Worm (Caenorhabditis elegans): Measurements from ENCODE around the gene fip-1.

DNA sequence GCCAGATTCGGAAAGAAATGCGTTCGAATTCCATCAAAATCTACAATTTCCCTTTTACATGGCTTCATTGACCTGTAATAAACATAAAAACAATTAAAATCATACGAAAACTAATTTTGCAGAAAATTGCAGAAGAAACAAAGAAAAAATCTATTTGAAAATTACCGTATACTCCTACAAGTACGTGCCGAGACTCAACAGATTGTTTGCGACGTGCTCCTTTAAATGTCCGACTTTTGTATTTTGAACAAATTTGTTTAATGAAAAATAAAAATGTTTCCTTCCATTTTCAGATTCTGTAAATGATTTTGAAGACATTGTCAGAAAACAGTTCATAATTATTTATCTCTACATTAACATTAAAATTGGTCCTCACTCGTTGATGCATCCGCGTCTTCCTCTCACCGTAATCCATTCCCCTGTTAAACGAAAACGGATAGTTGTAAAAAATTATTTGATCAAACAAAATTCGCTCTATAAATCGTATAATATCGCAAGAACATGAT lies 35.5 kb downstream of the fip-1 start, which contains the start of gene pgl-2:
- TF ChIP-seq gmeb-2 (tag; optimal IDR thresholded peaks at IDR 0.05) (no peak), pat-9 (tag; optimal IDR thresholded peaks at IDR 0.05) (no peak), lin-11 (tag; optimal IDR thresholded peaks at IDR 0.05) (no peak), ceh-45 (GFP tag; IDR thresholded peaks at IDR 0.05) (no peak)

All from whole organism, late embryonic.